Worm (Caenorhabditis elegans): ENCODE measurements around the gene T05H10.1.

DNA sequence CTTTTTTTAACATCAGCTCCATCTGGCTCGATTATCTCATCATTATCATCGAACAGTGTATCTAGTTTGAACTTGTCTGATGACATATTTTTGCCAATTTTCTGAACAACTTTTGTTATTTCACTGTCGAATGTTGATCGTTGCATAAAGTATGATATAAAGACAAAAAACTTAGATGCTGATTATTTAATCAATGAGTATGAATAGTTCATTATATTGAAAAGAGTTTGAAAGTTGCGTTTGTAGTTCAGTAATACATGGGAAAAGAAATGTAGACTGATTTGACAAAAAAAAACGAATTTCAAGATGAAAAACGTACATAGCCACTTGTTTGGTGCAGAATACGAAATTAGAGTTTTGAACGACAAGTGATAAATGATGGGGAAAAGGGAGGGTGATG, 19.9 kb upstream of the T05H10.1 start, which contains the start of gene hda-2:
- no peak for TF ChIP-seq nhr-11 (tag; optimal IDR thresholded peaks at IDR 0.05)
- no peak for TF ChIP-seq ztf-11 (tag; optimal IDR thresholded peaks at IDR 0.05)
- TF ChIP-seq snpc-4 (tag; optimal IDR thresholded peaks at IDR 0.05): no peak
- TF ChIP-seq ces-1 (GFP tag; optimal IDR thresholded peaks at IDR 0.05): no peak
- no peak for TF ChIP-seq jun-1 (tag; optimal IDR thresholded peaks at IDR 0.05)
- no peak for TF ChIP-seq zag-1 (tag; optimal IDR thresholded peaks at IDR 0.05)
- no peak for TF ChIP-seq nhr-42 (GFP tag; IDR thresholded peaks at IDR 0.05)
- no peak for TF ChIP-seq aha-1 (tag)
